Worm (Caenorhabditis elegans) whole organism, L4/young adult: Measurements from ENCODE around the gene C10G8.2.

Experiments
- W03F9.2 ChIP-seq: fragments of 150-350 bp; optimal IDR thresholded peaks from 2 replicates; lab custom pipeline; 2014; ENCODE audit warnings: missing biosample characterization, missing genetic modification characterization
- dao-5 ChIP-seq: sonication (generic microtip); optimal IDR thresholded peaks from 2 replicates; lab custom pipeline; 2016; ENCODE audit warnings: missing genotype, missing genetic modification characterization, moderate library complexity, missing compliant biosample characterization
- him-1 ChIP-seq: sonication (generic microtip); optimal IDR thresholded peaks from 2 replicates; lab custom pipeline; 2016; ENCODE audit warnings: missing genotype, missing genetic modification reagents, missing genetic modification characterization, missing compliant biosample characterization

ce11 chrV:5287273-5287672 is 26.9 kb upstream of the C10G8.2 start, which contains the start of gene Y49G5A.1:
- TF ChIP-seq him-1 (no peak), dao-5 (tag; lab: Kevin White, UChicago) (no peak), W03F9.2 (tag; lab: Kevin White, UChicago) (no peak)
